Fruit fly (Drosophila melanogaster) whole organism: Measurements from ENCODE around the gene yellow-k.

Experiments used
- CG8478 ChIP-seq: fragments of >200 bp; optimal IDR thresholded peaks from 2 replicates; lab custom pipeline; 2018; ENCODE audit warnings: inconsistent platforms
- Dll ChIP-seq: fragments of >200 bp; optimal IDR thresholded peaks from 2 replicates; lab custom pipeline; 2017
- EcR ChIP-seq, 2 experiments: fragments of >200 bp; optimal IDR thresholded peaks; 2 replicates each; lab custom pipeline; 2017; ENCODE audit warnings: missing biosample characterization in 2 of 2, missing genetic modification characterization in 2 of 2, missing genetic modification reagents in 2 of 2
- pan ChIP-seq: fragments of >200 bp; optimal IDR thresholded peaks from 2 replicates; lab custom pipeline; 2017
- psq ChIP-seq: fragments of >200 bp; optimal IDR thresholded peaks from 2 replicates; lab custom pipeline; 2017
- usp ChIP-seq: fragments of >200 bp; optimal IDR thresholded peaks from 2 replicates; lab custom pipeline; 2017; ENCODE audit warnings: missing biosample characterization, missing genetic modification characterization, mixed read lengths

yellow-k gene

DNA sequence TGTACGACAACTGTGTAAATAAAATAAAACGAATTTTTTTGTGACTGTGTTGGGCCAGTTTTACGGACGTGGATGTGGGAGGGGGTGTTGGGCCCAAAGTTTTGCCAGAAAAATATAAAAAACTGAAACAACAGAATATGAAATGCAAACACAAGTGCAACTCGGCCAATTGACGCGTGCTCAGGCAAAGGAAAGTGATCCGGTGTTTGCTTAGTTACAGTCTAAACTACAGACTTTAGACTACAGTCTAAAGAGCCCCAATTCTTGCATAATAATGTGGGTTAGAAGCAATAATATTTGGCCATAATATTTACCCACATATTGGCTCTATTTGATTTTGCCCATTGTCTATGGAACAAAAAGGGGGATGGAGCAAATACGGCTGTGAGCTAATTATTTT, 28.4 kb downstream of the yellow-k start:
- TF ChIP-seq CG8478 (lab: Kevin White, UChicago) (no peak), usp (GFP tag; lab: Kevin White, UChicago) (no peak), Dll (lab: Kevin White, UChicago) (no peak), EcR (GFP tag; optimal IDR thresholded peaks at IDR 0.05; lab: Kevin White, UChicago) (no peak), pan (lab: Kevin White, UChicago) (no peak), psq (lab: Kevin White, UChicago) (no peak)

dm6 chr3L:15553993-15554644, 33.7 kb downstream of the yellow-k start, which contains the start of gene AGO2:
AGO2 (plus strand) TSS chr3L:15554113.
- TF ChIP-seq usp (GFP tag; lab: Kevin White, UChicago) (no peak), pan (lab: Kevin White, UChicago) (no peak), EcR (GFP tag; optimal IDR thresholded peaks at IDR 0.05; lab: Kevin White, UChicago) (no peak), Dll (lab: Kevin White, UChicago) (no peak), CG8478 (lab: Kevin White, UChicago) (no peak), psq (lab: Kevin White, UChicago) (no peak)

DNA sequence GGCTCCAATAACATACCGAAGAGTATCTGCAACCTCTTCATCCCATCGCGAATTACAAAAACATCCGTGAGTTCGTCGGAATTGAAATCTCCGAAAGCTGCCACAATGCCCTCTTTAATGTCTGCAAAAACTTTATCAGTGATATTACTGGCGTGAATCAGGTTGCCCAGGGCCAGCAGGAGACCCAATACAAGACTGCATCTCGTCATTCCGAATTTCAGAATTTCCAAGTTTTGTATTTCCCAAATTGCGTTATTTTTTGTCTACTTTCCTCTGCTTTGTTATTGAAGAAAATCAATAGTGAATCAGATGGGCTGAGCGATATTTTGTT, 42.3 kb downstream of the yellow-k start:
- TF ChIP-seq EcR (GFP tag; optimal IDR thresholded peaks at IDR 0.05; lab: Kevin White, UChicago) = no peak
- no peak for TF ChIP-seq pan (lab: Kevin White, UChicago)
- TF ChIP-seq CG8478 (lab: Kevin White, UChicago) = no peak
- TF ChIP-seq usp (GFP tag; lab: Kevin White, UChicago) = no peak
- TF ChIP-seq psq (lab: Kevin White, UChicago) = no peak
- no peak for TF ChIP-seq Dll (lab: Kevin White, UChicago)

dm6 chr3L:15563058-15563850, 42.8 kb downstream of the yellow-k start, which contains the start of the genes CG7739 and SCCRO:
CG7739 (minus strand) TSS chr3L:15563065.
SCCRO (plus strand) TSS chr3L:15563427.
- TF ChIP-seq usp (GFP tag; lab: Kevin White, UChicago) (no peak), Dll (lab: Kevin White, UChicago) (no peak), EcR (GFP tag; optimal IDR thresholded peaks at IDR 0.05; lab: Kevin White, UChicago) (no peak), psq (lab: Kevin White, UChicago) (no peak), CG8478 (lab: Kevin White, UChicago) (no peak), pan (lab: Kevin White, UChicago) (no peak)

dm6 chr3L:15563851-15564106, 43.4 kb downstream of the yellow-k start:
- no peak for TF ChIP-seq CG8478 (lab: Kevin White, UChicago)
- TF ChIP-seq usp (GFP tag; lab: Kevin White, UChicago) = no peak
- no peak for TF ChIP-seq EcR (GFP tag; optimal IDR thresholded peaks at IDR 0.05; lab: Kevin White, UChicago)
- TF ChIP-seq pan (lab: Kevin White, UChicago) = no peak
- TF ChIP-seq psq (lab: Kevin White, UChicago) = no peak
- TF ChIP-seq Dll (lab: Kevin White, UChicago) = no peak

DNA sequence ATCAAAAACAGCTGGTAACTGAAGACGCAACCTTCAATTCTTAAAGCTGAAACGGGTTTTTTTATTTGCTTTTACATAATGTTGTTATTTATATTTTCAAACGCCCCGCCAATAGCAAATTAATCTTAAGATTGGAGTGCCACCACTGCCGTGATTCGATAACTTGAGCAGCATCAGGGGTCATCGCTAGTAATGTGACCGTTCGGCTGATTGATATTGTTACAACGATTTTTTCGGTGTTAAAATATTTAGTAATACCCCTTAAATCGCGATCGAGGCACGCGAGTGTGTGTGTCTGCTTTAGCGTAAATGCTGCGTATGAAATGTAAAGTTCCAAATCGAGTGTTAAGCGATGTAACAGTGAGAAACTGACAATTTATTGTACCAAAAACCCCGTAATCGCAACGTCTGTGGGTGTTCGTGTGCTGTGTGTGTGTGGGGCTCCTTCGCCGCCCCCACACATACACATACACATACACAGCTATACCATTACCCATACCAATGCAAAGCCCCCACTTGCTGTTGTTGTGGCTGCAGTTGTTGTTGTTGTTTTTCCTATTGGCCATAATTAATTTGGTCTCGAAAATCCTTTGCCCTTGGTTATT, 45.5 kb downstream of the yellow-k start, which contains the start of gene dop:
dop (plus strand) TSS at position 185 of the 605 bp plus-strand sequence.
- TF ChIP-seq CG8478 (lab: Kevin White, UChicago) = peak; percentile 38
- TF ChIP-seq Dll (lab: Kevin White, UChicago) = no peak

- no peak for TF ChIP-seq CG8478 (lab: Kevin White, UChicago)
- no peak for TF ChIP-seq psq (lab: Kevin White, UChicago)
- TF ChIP-seq Dll (lab: Kevin White, UChicago) = no peak
- no peak for TF ChIP-seq usp (GFP tag; lab: Kevin White, UChicago)
- no peak for TF ChIP-seq EcR (GFP tag; optimal IDR thresholded peaks at IDR 0.05; lab: Kevin White, UChicago)
- no peak for TF ChIP-seq pan (lab: Kevin White, UChicago)
These were observed 46.1 kb downstream of the yellow-k start for dm6 chr3L:15566484-15566955.

- TF ChIP-seq pan (lab: Kevin White, UChicago) (no peak), usp (GFP tag; lab: Kevin White, UChicago) (no peak), Dll (lab: Kevin White, UChicago) (no peak), psq (lab: Kevin White, UChicago) (no peak), EcR (GFP tag; optimal IDR thresholded peaks at IDR 0.05; lab: Kevin White, UChicago) (no peak), CG8478 (lab: Kevin White, UChicago) (no peak)
These were observed 48.3 kb downstream of the yellow-k start for dm6 chr3L:15568748-15569147.

DNA sequence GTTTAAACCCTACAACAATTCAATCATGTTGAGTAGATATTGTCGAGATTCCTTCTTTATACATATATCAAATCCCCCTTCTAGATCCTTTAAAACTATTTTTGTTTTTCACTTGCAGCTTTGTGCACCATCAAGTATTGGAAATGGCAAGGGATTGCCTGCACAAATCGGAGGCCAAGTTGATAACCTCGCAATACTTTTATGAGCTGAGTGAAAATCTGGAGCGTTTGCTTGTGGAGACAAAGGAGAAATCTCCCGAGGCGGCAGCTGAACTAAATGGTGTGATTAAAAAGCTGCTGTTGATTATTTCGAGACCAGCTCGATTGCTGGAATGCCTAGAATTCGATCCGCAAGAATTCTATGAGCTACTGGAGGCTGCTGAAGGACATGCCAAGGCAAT, 50.2 kb downstream of the yellow-k start:
- TF ChIP-seq EcR (GFP tag; optimal IDR thresholded peaks at IDR 0.05; lab: Kevin White, UChicago) (no peak), psq (lab: Kevin White, UChicago) (no peak)
